Worm (Caenorhabditis elegans): ENCODE data around the gene cth-1.

The cth-1 gene

DNA sequence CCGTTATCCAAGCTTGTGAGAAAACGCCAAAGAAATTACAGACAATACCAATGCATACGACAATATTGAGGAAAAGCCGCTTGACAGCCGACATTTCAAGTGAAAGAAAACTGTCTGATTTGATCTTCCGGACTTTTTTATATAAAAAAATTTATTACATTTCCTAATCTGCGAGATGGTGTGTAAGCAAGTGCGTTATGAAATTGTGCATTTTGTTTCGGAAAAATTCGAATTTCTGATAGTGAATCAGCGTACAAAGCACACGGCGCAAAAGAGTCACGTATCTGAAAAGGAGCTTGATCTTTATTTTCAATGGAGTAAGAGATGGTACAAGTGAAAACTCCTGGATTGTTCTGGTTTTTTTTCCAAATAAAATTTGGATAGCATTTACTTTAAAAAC is 40.6 kb downstream of the cth-1 start, which contains the start of gene clc-32:
Gene clc-32 (minus strand): TSS at position 101 of the 400 bp plus-strand sequence.
- no peak for TF ChIP-seq unc-55 (GFP tag; optimal IDR thresholded peaks at IDR 0.05)
- TF ChIP-seq che-1 (tag; optimal IDR thresholded peaks at IDR 0.05), result no peak
- TF ChIP-seq hlh-8 (tag; optimal IDR thresholded peaks at IDR 0.05), result no peak
- TF ChIP-seq hlh-13 (GFP tag; optimal IDR thresholded peaks at IDR 0.05), result no peak
- no peak for TF ChIP-seq ttx-3 (tag; optimal IDR thresholded peaks at IDR 0.05)
- no peak for TF ChIP-seq gmeb-2 (tag; optimal IDR thresholded peaks at IDR 0.05)
- no peak for TF ChIP-seq K02D7.2 (tag; optimal IDR thresholded peaks at IDR 0.05)
- TF ChIP-seq ceh-14 (tag; optimal IDR thresholded peaks at IDR 0.05), result no peak
- no peak for TF ChIP-seq lim-6 (tag; optimal IDR thresholded peaks at IDR 0.05)
- TF ChIP-seq ahr-1 (tag; optimal IDR thresholded peaks at IDR 0.05), result no peak
- no peak for TF ChIP-seq ceh-18 (tag; optimal IDR thresholded peaks at IDR 0.05)
- no peak for TF ChIP-seq ceh-30 (tag; optimal IDR thresholded peaks at IDR 0.05)
- TF ChIP-seq ceh-6 (GFP tag; optimal IDR thresholded peaks at IDR 0.05), result no peak

ce11 chrV:16142371-16142770 is 41.9 kb downstream of the cth-1 start, which contains the start of gene fbxa-18:
Gene fbxa-18, plus strand, starts transcription at chrV:16142671.
- TF ChIP-seq pax-1 (tag; optimal IDR thresholded peaks at IDR 0.05), result no peak
- no peak for TF ChIP-seq ceh-45 (GFP tag; IDR thresholded peaks at IDR 0.05)
- TF ChIP-seq ceh-2 (tag; optimal IDR thresholded peaks at IDR 0.05), result no peak
- no peak for TF ChIP-seq gmeb-2 (tag; optimal IDR thresholded peaks at IDR 0.05)
- TF ChIP-seq pros-1 (tag; optimal IDR thresholded peaks at IDR 0.05), result no peak
- no peak for TF ChIP-seq ceh-31 (tag; optimal IDR thresholded peaks at IDR 0.05)
- TF ChIP-seq sdc-2 (tag; optimal IDR thresholded peaks at IDR 0.05), result no peak
- no peak for TF ChIP-seq pqm-1 (tag; optimal IDR thresholded peaks at IDR 0.05)
- TF ChIP-seq syd-9 (tag; optimal IDR thresholded peaks at IDR 0.05), result no peak
- no peak for TF ChIP-seq dmd-4 (tag; optimal IDR thresholded peaks at IDR 0.05; ENCODE audit: borderline replicate concordance)
- TF ChIP-seq F13H6.1 (tag; optimal IDR thresholded peaks at IDR 0.05), result no peak
- TF ChIP-seq ets-4 (tag; optimal IDR thresholded peaks at IDR 0.05), result no peak
- no peak for TF ChIP-seq unc-86 (tag; optimal IDR thresholded peaks at IDR 0.05)
- TF ChIP-seq elt-4 (tag; optimal IDR thresholded peaks at IDR 0.05), result no peak

DNA sequence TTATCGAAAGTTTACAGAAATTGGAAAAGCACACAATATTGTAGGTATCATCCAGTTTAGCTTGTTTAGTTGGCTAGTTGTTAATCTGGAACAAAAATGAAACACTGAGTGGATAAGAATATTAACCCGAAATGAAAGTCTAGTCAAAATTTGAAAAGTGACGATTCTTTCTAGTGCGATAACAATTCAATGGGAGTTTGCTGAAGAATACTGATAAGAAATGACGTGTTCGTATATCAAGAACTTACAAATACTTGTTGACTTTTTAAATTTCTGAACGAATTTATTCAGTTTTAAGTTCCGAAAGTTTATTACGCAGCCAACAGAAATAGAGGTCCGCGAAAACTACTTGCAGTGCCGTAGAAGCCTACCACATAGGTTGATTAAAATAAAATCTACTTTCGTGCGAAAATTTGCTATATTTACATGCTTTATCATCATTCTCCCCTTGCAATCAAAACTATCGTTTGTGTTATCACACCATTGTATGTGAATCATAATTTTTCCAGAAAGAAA is 42.6 kb downstream of the cth-1 start, which contains the start of gene fbxa-88:
Gene fbxa-88 (minus strand): TSS at position 51 of the 516 bp plus-strand sequence.
- no peak for TF ChIP-seq ceh-6 (GFP tag; optimal IDR thresholded peaks at IDR 0.05)
- no peak for TF ChIP-seq fkh-10 (GFP tag; optimal IDR thresholded peaks at IDR 0.05)
- TF ChIP-seq ceh-22 (tag; optimal IDR thresholded peaks at IDR 0.05), result no peak
- no peak for TF ChIP-seq unc-55 (GFP tag; optimal IDR thresholded peaks at IDR 0.05)
- no peak for TF ChIP-seq K02D7.2 (tag; optimal IDR thresholded peaks at IDR 0.05)

ce11 chrV:16145009-16145408 is 44.5 kb downstream of the cth-1 start:
- TF ChIP-seq ceh-6 (GFP tag; optimal IDR thresholded peaks at IDR 0.05) (no peak), unc-3 (GFP tag; conservative IDR thresholded peaks at IDR 0.05) (no peak), unc-3 (tag; optimal IDR thresholded peaks at IDR 0.05) (no peak), pat-9 (tag; optimal IDR thresholded peaks at IDR 0.05) (no peak), odd-2 (tag; optimal IDR thresholded peaks at IDR 0.05) (no peak), fkh-10 (GFP tag; optimal IDR thresholded peaks at IDR 0.05) (no peak), K09A11.1 (tag; optimal IDR thresholded peaks at IDR 0.05; ENCODE audit: insufficient read depth) (no peak), npax-4 (tag; optimal IDR thresholded peaks at IDR 0.05) (no peak), C08G9.2 (tag; optimal IDR thresholded peaks at IDR 0.05) (no peak), pros-1 (tag; optimal IDR thresholded peaks at IDR 0.05) (no peak), che-1 (tag; optimal IDR thresholded peaks at IDR 0.05) (no peak), ets-4 (tag; optimal IDR thresholded peaks at IDR 0.05) (no peak), madf-2 (tag; optimal IDR thresholded peaks at IDR 0.05) (no peak)
